Fruit fly (Drosophila melanogaster): Measurements from ENCODE around the gene CG10761.

- TF ChIP-seq CTCF (optimal IDR thresholded peaks at IDR 0.05) (peak; percentile 77 to 79), CG8478 (optimal IDR thresholded peaks at IDR 0.05) (no peak)
These were observed 48.0 kb upstream of the CG10761 start for dm6 chrX:8210632-8211031.
